Fruit fly (Drosophila melanogaster) whole organism, wandering third instar larva: ENCODE data around the gene Ctu2.

ENCODE experiments used
- Abd-B ChIP-seq: fragments of >200 bp; optimal IDR thresholded peaks from 2 replicates; lab custom pipeline; 2017; ENCODE audit warnings: missing biosample characterization, missing genetic modification characterization
- CrebA ChIP-seq: fragments of 200-800 bp; sonication (Bioruptor generic); optimal IDR thresholded peaks from 2 replicates; lab custom pipeline; 2016; ENCODE audit warnings: missing biosample characterization, mild to moderate bottlenecking, missing genetic modification characterization, borderline replicate concordance
- Dfd ChIP-seq: fragments of >200 bp; optimal IDR thresholded peaks from 2 replicates; lab custom pipeline; 2017; ENCODE audit warnings: missing biosample characterization, missing genetic modification characterization
- Dif ChIP-seq: fragments of 200-275, 200-300 bp; sonication (Bioruptor generic); optimal IDR thresholded peaks from 2 replicates; lab custom pipeline; 2018; ENCODE audit warnings: missing biosample characterization, missing genetic modification characterization; ENCODE audit not compliant: partially characterized antibody
- GATAd ChIP-seq: sonication (Bioruptor generic); optimal IDR thresholded peaks from 2 replicates; lab custom pipeline; 2016; ENCODE audit warnings: missing biosample characterization, missing genetic modification characterization
- HLH106 ChIP-seq: fragments of 200-800 bp; optimal IDR thresholded peaks from 3 replicates; lab custom pipeline; 2019; ENCODE audit warnings: missing biosample characterization, mild to moderate bottlenecking, missing genetic modification characterization, moderate library complexity
- Hnf4 ChIP-seq: fragments of 200-800 bp; sonication (Bioruptor generic); optimal IDR thresholded peaks from 2 replicates; lab custom pipeline; 2016; ENCODE audit warnings: missing biosample characterization, mild to moderate bottlenecking, missing genetic modification characterization
- Hr78 ChIP-seq: fragments of >200 bp; optimal IDR thresholded peaks from 2 replicates; lab custom pipeline; 2017; ENCODE audit warnings: missing biosample characterization, missing genetic modification characterization
- Hr83 ChIP-seq: fragments of 200-300 bp; sonication (Bioruptor generic); optimal IDR thresholded peaks from 2 replicates; lab custom pipeline; 2016; ENCODE audit warnings: missing biosample characterization, mild to moderate bottlenecking, missing genetic modification characterization, moderate library complexity; ENCODE audit not compliant: poor library complexity, severe bottlenecking
- Myc ChIP-seq: fragments of >200 bp; optimal IDR thresholded peaks from 2 replicates; lab custom pipeline; 2017
- OdsH ChIP-seq: fragments of 200-800 bp; sonication (Bioruptor generic); optimal IDR thresholded peaks from 2 replicates; lab custom pipeline; 2016; ENCODE audit warnings: missing biosample characterization, mild to moderate bottlenecking, missing genetic modification characterization
- Rel ChIP-seq, 2 experiments: fragments of 200-800 bp; sonication (Bioruptor generic) in 1 of 2; optimal IDR thresholded peaks; 2 replicates in 1 of 2; 3 replicates in 1 of 2; lab custom pipeline; 2016 to 2019; ENCODE audit warnings: mild to moderate bottlenecking in 2 of 2, missing biosample characterization in 2 of 2, missing genetic modification characterization in 2 of 2, moderate library complexity in 1 of 2
- Sp1 ChIP-seq: fragments of 200-800 bp; sonication (Bioruptor generic); optimal IDR thresholded peaks from 3 replicates; lab custom pipeline; 2019; ENCODE audit warnings: missing biosample characterization, mild to moderate bottlenecking, missing genetic modification characterization, moderate library complexity
- Vsx2 ChIP-seq: fragments of 200-300, 225-300 bp; sonication (Bioruptor generic); optimal IDR thresholded peaks from 2 replicates; lab custom pipeline; 2018; ENCODE audit warnings: missing biosample characterization, missing genetic modification characterization; ENCODE audit not compliant: partially characterized antibody
- br ChIP-seq: fragments of 200-800 bp; sonication (Bioruptor generic); optimal IDR thresholded peaks from 2 replicates; lab custom pipeline; 2016; ENCODE audit warnings: missing biosample characterization, missing genetic modification characterization
- brk ChIP-seq: fragments of 200-800 bp; sonication (Bioruptor generic); optimal IDR thresholded peaks from 2 replicates; lab custom pipeline; 2016; ENCODE audit warnings: missing biosample characterization, mild to moderate bottlenecking, missing genetic modification characterization
- dl ChIP-seq, 2 experiments: fragments of 175-275, 200-275 bp in 1 of 2; fragments of 200-275 bp in 1 of 2; sonication (Bioruptor generic); optimal IDR thresholded peaks; lab custom pipeline; 2018; ENCODE audit warnings: mild to moderate bottlenecking in 2 of 2, missing biosample characterization in 2 of 2, missing genetic modification characterization in 2 of 2, moderate library complexity in 2 of 2; ENCODE audit not compliant: partially characterized antibody in 2 of 2, insufficient read depth in 1 of 2
- dsf ChIP-seq: sonication (Bioruptor generic); optimal IDR thresholded peaks from 2 replicates; lab custom pipeline; 2016; ENCODE audit warnings: missing biosample characterization, missing genetic modification characterization, borderline replicate concordance
- ey ChIP-seq: fragments of 200-800 bp; sonication (Bioruptor generic); optimal IDR thresholded peaks from 2 replicates; lab custom pipeline; 2016; ENCODE audit warnings: missing biosample characterization, missing genetic modification characterization
- foxo ChIP-seq, 2 experiments: fragments of 200-800 bp; sonication (Bioruptor generic); optimal IDR thresholded peaks; 2 replicates in 1 of 2; 3 replicates in 1 of 2; lab custom pipeline; 2016 to 2017; ENCODE audit warnings: missing biosample characterization in 2 of 2, missing genetic modification characterization in 2 of 2
- fru ChIP-seq: fragments of 200-800 bp; sonication (Bioruptor generic); optimal IDR thresholded peaks from 3 replicates; lab custom pipeline; 2016; ENCODE audit warnings: missing biosample characterization, mild to moderate bottlenecking, missing genetic modification characterization
- h ChIP-seq: fragments of 200-800 bp; sonication (Bioruptor generic); optimal IDR thresholded peaks from 3 replicates; lab custom pipeline; 2016; ENCODE audit warnings: missing biosample characterization, mild to moderate bottlenecking, missing genetic modification characterization
- jim ChIP-seq: fragments of 175-275, 200-325 bp; sonication (Bioruptor generic); optimal IDR thresholded peaks from 2 replicates; lab custom pipeline; 2016; ENCODE audit warnings: missing biosample characterization, mild to moderate bottlenecking, missing genetic modification characterization
- lola ChIP-seq: fragments of >200 bp; optimal IDR thresholded peaks from 2 replicates; lab custom pipeline; 2017; ENCODE audit warnings: missing biosample characterization, missing genetic modification characterization
- psq ChIP-seq: fragments of 200-800 bp; sonication (Bioruptor generic); optimal IDR thresholded peaks from 3 replicates; lab custom pipeline; 2017; ENCODE audit warnings: missing biosample characterization, mild to moderate bottlenecking, missing genetic modification characterization, moderate library complexity
- rgr ChIP-seq: fragments of 200-800 bp; sonication (Bioruptor generic); optimal IDR thresholded peaks from 3 replicates; lab custom pipeline; 2016; ENCODE audit warnings: missing biosample characterization, mild to moderate bottlenecking, missing genetic modification characterization
- sage ChIP-seq: fragments of 200-800 bp; sonication (Bioruptor generic); optimal IDR thresholded peaks from 2 replicates; lab custom pipeline; 2016; ENCODE audit warnings: missing biosample characterization, mild to moderate bottlenecking, missing genetic modification characterization
- sv ChIP-seq: fragments of 200-800 bp; sonication (Bioruptor generic); optimal IDR thresholded peaks from 3 replicates; lab custom pipeline; 2016; ENCODE audit warnings: missing biosample characterization, missing genetic modification characterization
- tai ChIP-seq: sonication (Bioruptor generic); optimal IDR thresholded peaks from 2 replicates; lab custom pipeline; 2016; ENCODE audit warnings: missing biosample characterization, missing genetic modification characterization
- usp ChIP-seq: fragments of >200 bp; optimal IDR thresholded peaks from 2 replicates; lab custom pipeline; 2017; ENCODE audit warnings: missing biosample characterization, missing genetic modification characterization
- woc ChIP-seq: sonication (Bioruptor generic); optimal IDR thresholded peaks from 2 replicates; lab custom pipeline; 2016; ENCODE audit warnings: missing biosample characterization, mild to moderate bottlenecking, missing genetic modification characterization

The Ctu2 gene

DNA sequence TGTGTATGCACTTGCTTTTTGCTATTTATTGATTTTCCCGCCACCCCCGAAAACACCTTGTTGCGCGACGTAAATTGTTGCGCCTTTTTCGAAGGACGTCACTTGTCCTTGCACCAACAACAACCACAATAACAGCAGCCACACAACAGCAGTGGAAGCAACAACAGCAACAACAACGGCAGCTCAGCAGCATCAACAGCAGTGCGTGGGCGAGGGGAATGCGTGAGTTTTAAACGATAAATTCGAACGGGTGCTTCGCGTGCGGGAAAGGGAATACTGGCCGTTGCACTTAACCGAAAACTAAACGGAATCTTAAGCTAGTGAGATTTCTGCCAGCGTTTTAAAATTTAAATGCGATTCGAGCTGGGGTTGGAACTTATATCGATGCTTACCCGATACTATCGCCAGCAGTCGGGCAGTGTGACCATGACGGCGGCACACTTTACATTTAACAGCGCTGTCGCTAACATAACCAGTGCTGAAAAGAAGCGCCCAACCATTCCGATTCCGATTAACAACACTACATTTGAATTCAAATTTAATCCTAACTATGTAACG, 15.4 kb upstream of the Ctu2 start, which contains the start of gene cyst (continued):
- TF ChIP-seq Dif (GFP tag; lab: Kevin White, UChicago) (no peak), HLH106 (no peak)

DNA sequence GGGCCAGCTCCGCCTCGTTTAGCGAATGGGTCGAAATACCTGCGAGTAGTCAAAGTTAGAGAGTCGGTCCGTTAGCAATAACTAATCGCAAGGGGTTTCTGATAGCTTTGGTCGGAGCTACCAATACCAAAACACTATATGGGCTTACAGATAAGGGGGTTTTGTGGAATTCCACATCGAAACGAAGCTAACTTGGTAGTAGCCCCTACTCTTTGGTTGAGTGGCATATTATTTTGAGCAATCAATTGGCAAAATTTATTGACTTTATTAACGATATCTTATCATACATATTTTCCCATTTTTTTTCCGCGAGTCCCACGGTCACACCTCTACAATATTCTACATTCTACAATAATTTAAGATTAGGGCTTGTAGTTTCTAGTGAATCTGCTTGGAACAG, 13.3 kb upstream of the Ctu2 start:
- no peak for TF ChIP-seq CrebA (GFP tag; lab: Kevin White, UChicago)
- no peak for TF ChIP-seq Myc
- TF ChIP-seq Rel (GFP tag; optimal IDR thresholded peaks at IDR 0.05; lab: Kevin White, UChicago) = no peak
- peak; percentile 89 for TF ChIP-seq Rel (tag; optimal IDR thresholded peaks at IDR 0.05; lab: Kevin White, UChicago)
- TF ChIP-seq br = no peak

DNA sequence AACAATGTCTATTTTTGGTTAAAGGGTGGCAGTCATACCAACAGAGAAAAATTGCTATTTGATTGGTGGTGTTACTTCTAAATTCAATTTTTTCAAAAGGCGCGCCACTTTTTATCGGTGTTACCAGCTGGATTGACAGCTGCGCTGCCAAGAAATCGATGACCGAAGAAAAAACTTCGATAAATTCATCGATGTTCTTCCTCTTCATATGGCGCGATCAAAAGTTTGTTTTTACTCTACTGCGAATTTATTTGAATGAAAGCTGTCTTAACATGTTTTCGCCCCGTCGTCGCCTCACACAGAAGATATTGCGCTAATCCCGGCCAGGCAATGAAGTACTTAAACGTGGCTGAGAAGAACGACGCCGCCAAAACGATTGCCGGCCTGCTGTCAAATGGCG, 4.9 kb upstream of the Ctu2 start, which contains the start of gene Top3alpha:
Gene Top3alpha, plus strand, starts transcription at position 186 of the 400 bp plus-strand sequence.
- no peak for TF ChIP-seq Rel (GFP tag; optimal IDR thresholded peaks at IDR 0.05; lab: Kevin White, UChicago)
- peak; percentile 33 for TF ChIP-seq Rel (tag; optimal IDR thresholded peaks at IDR 0.05; lab: Kevin White, UChicago)
- TF ChIP-seq dsf (GFP tag; lab: Kevin White, UChicago) = no peak
- TF ChIP-seq, all 38 proteins: peak for 1

dm6 chr2L:19489997-19490461, 3.0 kb downstream of the Ctu2 start, which contains the start of the genes CG10194 and CG18094:
CG10194 (minus strand) TSS chr2L:19490104.
CG18094 (plus strand) TSS chr2L:19490262.
- peak; percentile 51 for TF ChIP-seq HLH106
- no peak for TF ChIP-seq brk (GFP tag; lab: Kevin White, UChicago)
- TF ChIP-seq Hr83 (GFP tag; lab: Kevin White, UChicago) = peak; percentile 3
- TF ChIP-seq dsf (GFP tag; lab: Kevin White, UChicago) = no peak
- TF ChIP-seq rgr (GFP tag; lab: Kevin White, UChicago) = peak; percentile 83
- TF ChIP-seq OdsH (GFP tag; lab: Kevin White, UChicago) = peak; percentile 74
- TF ChIP-seq ey = peak; percentile 43
- no peak for TF ChIP-seq dl (GFP tag; optimal IDR thresholded peaks at IDR 0.05; lab: Kevin White, UChicago; ENCODE audit: insufficient read depth in 1 of 2, partially characterized antibody in 2 of 2)
- peak; percentile 51 for TF ChIP-seq Sp1 (GFP tag; lab: Kevin White, UChicago)
- TF ChIP-seq h (GFP tag; lab: Kevin White, UChicago) = peak; percentile 77
- peak in 1 of 2 experiments; percentile 73 for TF ChIP-seq foxo (GFP tag; optimal IDR thresholded peaks at IDR 0.05; lab: Kevin White, UChicago)
- peak; percentile 58 for TF ChIP-seq psq (GFP tag; lab: Kevin White, UChicago)

DNA sequence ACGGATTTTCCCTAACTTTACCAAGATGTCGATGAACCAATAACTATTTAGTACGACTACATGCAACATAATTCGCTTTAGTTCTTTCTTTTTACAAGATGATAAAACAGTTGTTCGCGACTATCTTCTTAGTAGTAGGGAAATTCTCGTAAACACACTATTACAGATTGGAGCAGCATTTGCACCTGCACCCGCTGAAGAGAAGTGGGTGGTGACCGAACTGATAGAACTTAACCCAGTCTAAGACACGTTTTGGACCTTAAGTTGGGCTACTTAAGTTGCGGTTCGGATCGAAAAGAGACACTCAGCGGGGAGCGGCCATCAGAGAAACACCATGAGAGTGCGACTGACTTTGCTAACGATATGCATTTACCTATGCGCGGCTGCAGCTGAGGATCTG, 5.9 kb downstream of the Ctu2 start, which contains the start of gene CG13083:
Gene CG13083, plus strand, starts transcription at position 301 of the 400 bp plus-strand sequence.
- no peak for TF ChIP-seq lola
- no peak for TF ChIP-seq Abd-B (GFP tag; lab: Kevin White, UChicago)
- no peak for TF ChIP-seq sv (GFP tag; lab: Kevin White, UChicago)
- no peak for TF ChIP-seq Rel (GFP tag; optimal IDR thresholded peaks at IDR 0.05; lab: Kevin White, UChicago)
- no peak for TF ChIP-seq Rel (tag; optimal IDR thresholded peaks at IDR 0.05; lab: Kevin White, UChicago)
- no peak for TF ChIP-seq woc (GFP tag; lab: Kevin White, UChicago)
- TF ChIP-seq jim (GFP tag; lab: Kevin White, UChicago) = no peak
- no peak for TF ChIP-seq sage (GFP tag; lab: Kevin White, UChicago)

- TF ChIP-seq Rel (GFP tag; optimal IDR thresholded peaks at IDR 0.05; lab: Kevin White, UChicago) (no peak), Rel (tag; optimal IDR thresholded peaks at IDR 0.05; lab: Kevin White, UChicago) (no peak), HLH106 (no peak), woc (GFP tag; lab: Kevin White, UChicago) (no peak), Hr78 (GFP tag; lab: Kevin White, UChicago) (no peak), Myc (no peak), usp (GFP tag; lab: Kevin White, UChicago) (no peak), GATAd (no peak), rgr (GFP tag; lab: Kevin White, UChicago) (no peak), Dfd (no peak), Hnf4 (GFP tag; lab: Kevin White, UChicago) (no peak), fru (no peak), psq (GFP tag; lab: Kevin White, UChicago) (no peak), Vsx2 (GFP tag; lab: Kevin White, UChicago) (no peak), br (no peak), tai (GFP tag; lab: Kevin White, UChicago) (no peak), brk (GFP tag; lab: Kevin White, UChicago) (no peak), sage (GFP tag; lab: Kevin White, UChicago) (no peak), Hr83 (GFP tag; lab: Kevin White, UChicago) (no peak), h (GFP tag; lab: Kevin White, UChicago) (no peak)
- TF ChIP-seq, all 38 proteins: peak for 0
Observed at dm6 chr2L:19484539-19484938, 8.5 kb downstream of the Ctu2 start, which contains the start of the genes CG10195 and CG13084. CG10195 (minus strand) TSS chr2L:19484705. CG13084 (plus strand) TSS chr2L:19484930.
